Worm (Caenorhabditis elegans): ENCODE measurements around the gene unc-27.

DNA sequence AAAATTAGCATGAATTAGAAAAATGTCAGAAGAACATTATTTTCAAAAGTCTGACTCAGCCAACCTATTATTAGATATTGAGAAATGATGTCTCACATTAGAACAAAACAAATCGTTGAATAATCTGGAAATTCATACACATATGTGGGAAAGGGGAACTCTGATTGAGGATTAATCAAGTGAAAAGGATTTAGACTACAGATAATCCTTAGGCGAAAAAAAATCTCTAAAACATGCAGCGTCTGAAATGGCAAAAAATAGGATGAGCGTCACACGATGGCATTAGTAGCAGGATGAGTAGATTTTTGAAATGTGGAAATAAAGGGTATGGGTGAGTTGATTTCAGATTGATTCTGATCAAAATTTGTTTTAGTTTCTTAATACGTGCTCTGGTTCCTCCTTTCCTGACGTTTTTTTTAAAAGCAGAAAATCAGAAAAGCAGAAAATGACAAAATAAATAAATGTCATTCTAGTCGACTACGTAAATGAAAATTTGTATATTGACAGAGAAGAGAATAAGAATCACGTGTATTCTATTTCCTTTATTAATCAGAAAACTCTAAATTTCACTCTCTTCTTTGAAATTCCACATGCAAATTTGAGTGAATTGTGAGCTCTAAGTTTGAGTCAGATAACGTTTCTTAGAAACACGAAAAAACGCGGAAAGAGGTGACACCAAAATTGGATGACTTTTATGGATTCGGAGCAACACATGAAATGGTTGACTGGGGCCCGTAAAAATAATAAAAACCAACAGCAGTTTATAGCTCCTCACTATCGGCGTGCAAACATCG is 44.9 kb upstream of the unc-27 start:
- TF ChIP-seq unc-39 (tag; optimal IDR thresholded peaks at IDR 0.05) (no peak), pha-4 (tag; optimal IDR thresholded peaks at IDR 0.05) (no peak), nhr-237 (tag; optimal IDR thresholded peaks at IDR 0.05) (no peak), unc-62 (GFP tag; optimal IDR thresholded peaks at IDR 0.05) (no peak), nhr-76 (tag; optimal IDR thresholded peaks at IDR 0.05) (no peak)
